ENCODE assay signal across 1 fruit fly cellular context in genomic region chrX:11578841-11579240, dm6.
TF ChIP-seq lines count a peak whose summit lies in the region.

No protein-coding gene starts in this region.

TF ChIP-seq in whole organism, embryonic, 481 proteins besides CTCF, POLR2A, EP300 and RAD21 (continued from another document):
- peak; percentile 60 for TF ChIP-seq hbn (GFP tag; IDR thresholded peaks at IDR 0.05; lab: Robert Waterston, UW; ENCODE audit: partially characterized antibody)
- TF ChIP-seq CG10321 (GFP tag; IDR thresholded peaks at IDR 0.05; lab: Robert Waterston, UW), result no peak
- no peak for TF ChIP-seq sim (GFP tag; IDR thresholded peaks at IDR 0.05; lab: Robert Waterston, UW)
- no peak for TF ChIP-seq CG32532 (GFP tag; IDR thresholded peaks at IDR 0.05; lab: Robert Waterston, UW)
- TF ChIP-seq hth (optimal IDR thresholded peaks at IDR 0.05; lab: Kevin White, UChicago), result no peak
- no peak for TF ChIP-seq CG11093 (GFP tag; IDR thresholded peaks at IDR 0.05; lab: Robert Waterston, UW)
- no peak for TF ChIP-seq CG4424 (GFP tag; optimal IDR thresholded peaks at IDR 0.05; lab: Kevin White, UChicago)
- TF ChIP-seq CG11247 (GFP tag; IDR thresholded peaks at IDR 0.05; lab: Robert Waterston, UW), result no peak
- no peak for TF ChIP-seq Hsf (GFP tag; optimal IDR thresholded peaks at IDR 0.05; lab: Kevin White, UChicago)
- no peak for TF ChIP-seq jumu (GFP tag; optimal IDR thresholded peaks at IDR 0.05; lab: Kevin White, UChicago)
- no peak for TF ChIP-seq Six4 (GFP tag; optimal IDR thresholded peaks at IDR 0.05; lab: Kevin White, UChicago)
- no peak for TF ChIP-seq Antp (GFP tag; optimal IDR thresholded peaks at IDR 0.05; lab: Kevin White, UChicago)
- TF ChIP-seq row (GFP tag; IDR thresholded peaks at IDR 0.05; lab: Robert Waterston, UW), result peak; percentile 47; the same call in 2 of the 3 replicates
- 0 out of 2 replicates have a peak, but pooled peaks have one; percentile 42 for TF ChIP-seq sna (GFP tag; IDR thresholded peaks at IDR 0.05; lab: Robert Waterston, UW; ENCODE audit: partially characterized antibody)
- peak; percentile 44 for TF ChIP-seq BEAF-32 (GFP tag; optimal IDR thresholded peaks at IDR 0.05; lab: Kevin White, UChicago)
- TF ChIP-seq Rx (GFP tag; IDR thresholded peaks at IDR 0.05; lab: Robert Waterston, UW), result no peak
- no peak for TF ChIP-seq jigr1 (GFP tag; IDR thresholded peaks at IDR 0.05; lab: Robert Waterston, UW)
- TF ChIP-seq mirr (GFP tag; optimal IDR thresholded peaks at IDR 0.05; lab: Kevin White, UChicago), result no peak
- no peak for TF ChIP-seq Atf3 (GFP tag; optimal IDR thresholded peaks at IDR 0.05; lab: Kevin White, UChicago)
- TF ChIP-seq CG9817 (tag; optimal IDR thresholded peaks at IDR 0.05; lab: Kevin White, UChicago), result no peak
- TF ChIP-seq scrt (GFP tag; optimal IDR thresholded peaks at IDR 0.05; lab: Kevin White, UChicago), result no peak
- TF ChIP-seq CG2116 (GFP tag; optimal IDR thresholded peaks at IDR 0.05; lab: Kevin White, UChicago), result no peak
- no peak for TF ChIP-seq trh (GFP tag; optimal IDR thresholded peaks at IDR 0.05; lab: Kevin White, UChicago)
- TF ChIP-seq CG13624 (GFP tag; optimal IDR thresholded peaks at IDR 0.05; lab: Kevin White, UChicago), result no peak
- TF ChIP-seq gt (GFP tag; IDR thresholded peaks at IDR 0.05; lab: Robert Waterston, UW), result no peak
- TF ChIP-seq CG16813 (GFP tag; IDR thresholded peaks at IDR 0.05; lab: Robert Waterston, UW; ENCODE audit: partially characterized antibody), result peak; percentile 45; the same call in 1 of the 3 replicates
- TF ChIP-seq insv (GFP tag; optimal IDR thresholded peaks at IDR 0.05; lab: Kevin White, UChicago), result no peak
- peak; percentile 47 for TF ChIP-seq Hmr (GFP tag; optimal IDR thresholded peaks at IDR 0.05; lab: Kevin White, UChicago)
- TF ChIP-seq CG5180 (GFP tag; optimal IDR thresholded peaks at IDR 0.05; lab: Kevin White, UChicago), result no peak
- TF ChIP-seq h (optimal IDR thresholded peaks at IDR 0.05; lab: Kevin White, UChicago), result no peak
- TF ChIP-seq CG16779 (GFP tag; IDR thresholded peaks at IDR 0.05; lab: Robert Waterston, UW), result no peak
- TF ChIP-seq sisA (GFP tag; IDR thresholded peaks at IDR 0.05; lab: Robert Waterston, UW), result no peak
- TF ChIP-seq crc (GFP tag; optimal IDR thresholded peaks at IDR 0.05; lab: Kevin White, UChicago), result no peak
- no peak for TF ChIP-seq Asciz (GFP tag; optimal IDR thresholded peaks at IDR 0.05; lab: Kevin White, UChicago)
- TF ChIP-seq CG12659 (GFP tag; optimal IDR thresholded peaks at IDR 0.05; lab: Kevin White, UChicago), result peak; percentile 50
- no peak for TF ChIP-seq prd (optimal IDR thresholded peaks at IDR 0.05; lab: Kevin White, UChicago)
- TF ChIP-seq prd (GFP tag; IDR thresholded peaks at IDR 0.05; lab: Robert Waterston, UW), result no peak
- TF ChIP-seq CG7745 (tag; optimal IDR thresholded peaks at IDR 0.05; lab: Kevin White, UChicago), result no peak
- TF ChIP-seq CG34376 (GFP tag; optimal IDR thresholded peaks at IDR 0.05; lab: Kevin White, UChicago), result no peak
- TF ChIP-seq CG9609 (GFP tag; optimal IDR thresholded peaks at IDR 0.05; lab: Kevin White, UChicago), result no peak
- no peak for TF ChIP-seq CG33557 (GFP tag; optimal IDR thresholded peaks at IDR 0.05; lab: Kevin White, UChicago)
- TF ChIP-seq CG12391 (tag; optimal IDR thresholded peaks at IDR 0.05; lab: Kevin White, UChicago), result peak; percentile 42
- no peak for TF ChIP-seq hkb (optimal IDR thresholded peaks at IDR 0.05; lab: Kevin White, UChicago)
- no peak for TF ChIP-seq hkb (GFP tag; IDR thresholded peaks at IDR 0.05; lab: Robert Waterston, UW)
- no peak for TF ChIP-seq Adf1 (GFP tag; IDR thresholded peaks at IDR 0.05; lab: Robert Waterston, UW)
